Worm (Caenorhabditis elegans): ENCODE measurements around the gene mtre-1.

ce11 chrII:8004752-8005151 lies 45.6 kb downstream of the mtre-1 start:
- TF ChIP-seq fkh-10 (GFP tag; optimal IDR thresholded peaks at IDR 0.05) (no peak), tra-1 (GFP tag; IDR thresholded peaks at IDR 0.05) (no peak), lsy-2 (tag; optimal IDR thresholded peaks at IDR 0.05) (no peak)

All from whole organism, L4 larva.